Worm (Caenorhabditis elegans) whole organism, L4/young adult: Measurements from ENCODE around the gene swt-3.

Source experiments
- W03F9.2 ChIP-seq: fragments of 150-350 bp; optimal IDR thresholded peaks from 2 replicates; lab custom pipeline; 2014; ENCODE audit warnings: missing biosample characterization, missing genetic modification characterization
- him-1 ChIP-seq: sonication (generic microtip); optimal IDR thresholded peaks from 2 replicates; lab custom pipeline; 2016; ENCODE audit warnings: missing genotype, missing genetic modification reagents, missing genetic modification characterization, missing compliant biosample characterization

- TF ChIP-seq him-1 (tag; lab: Kevin White, UChicago): no peak
- TF ChIP-seq W03F9.2 (tag; lab: Kevin White, UChicago): no peak
Observed at ce11 chrIV:10812099-10812498, 31.6 kb upstream of the swt-3 start, which contains the start of gene miz-1.
